Worm (Caenorhabditis elegans) whole organism, mixed stage, embryonic: ENCODE measurements around the gene srlf-36.

ENCODE experiments used
- drap-1 ChIP-seq: fragments of 200-800 bp; sonication (Bioruptor generic); optimal IDR thresholded peaks from 3 replicates; lab custom pipeline; 2018; ENCODE audit warnings: mild to moderate bottlenecking, missing genetic modification characterization, missing compliant biosample characterization
- nhr-12 ChIP-seq: fragments of 150-350 bp; optimal IDR thresholded peaks from 2 replicates; lab custom pipeline; 2014; ENCODE audit warnings: missing biosample characterization, missing genetic modification characterization
- nhr-237 ChIP-seq: fragments of 150-350 bp; optimal IDR thresholded peaks from 2 replicates; lab custom pipeline; 2014; ENCODE audit warnings: missing biosample characterization, missing genetic modification characterization
- snpc-4 ChIP-seq: fragments of 150-350 bp; optimal IDR thresholded peaks from 2 replicates; lab custom pipeline; 2014; ENCODE audit warnings: missing biosample characterization, missing genetic modification characterization
- sptf-1 ChIP-seq: sonication (generic microtip); optimal IDR thresholded peaks from 2 replicates; lab custom pipeline; 2017; ENCODE audit warnings: mild to moderate bottlenecking, missing genetic modification characterization, moderate library complexity, missing compliant biosample characterization
- unc-62 ChIP-seq: fragments of 150-350 bp; optimal IDR thresholded peaks from 2 replicates; lab custom pipeline; 2014; ENCODE audit warnings: missing biosample characterization, missing genetic modification reagents, missing genetic modification characterization
- ztf-11 ChIP-seq: fragments of 150-350 bp; optimal IDR thresholded peaks from 2 replicates; lab custom pipeline; 2014; ENCODE audit warnings: missing biosample characterization, missing genetic modification characterization

DNA sequence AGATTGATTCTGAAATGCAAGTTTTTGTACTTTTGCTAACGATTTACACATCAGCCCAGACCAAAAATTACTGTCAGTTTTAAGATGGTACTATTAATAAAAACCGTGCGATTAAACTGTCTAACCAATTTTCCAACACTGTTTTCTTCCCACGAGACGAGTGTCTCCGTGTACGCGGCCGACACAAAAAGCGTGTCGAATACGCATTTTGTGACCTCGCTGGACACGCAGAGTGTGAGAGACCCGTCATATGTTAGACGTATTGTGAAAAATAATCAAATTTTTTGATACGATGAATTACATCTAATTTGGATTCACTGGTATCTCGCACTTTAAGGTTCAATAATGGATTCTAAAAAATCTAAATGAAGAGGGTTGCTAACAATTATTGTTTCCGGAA lies 26.1 kb upstream of the srlf-36 start:
- TF ChIP-seq sptf-1 (tag; lab: Kevin White, UChicago): no peak
- no peak for TF ChIP-seq nhr-12 (tag; lab: Kevin White, UChicago)
- no peak for TF ChIP-seq nhr-237 (tag; lab: Kevin White, UChicago)
- TF ChIP-seq ztf-11 (tag; lab: Kevin White, UChicago): no peak
- no peak for TF ChIP-seq snpc-4 (tag; lab: Kevin White, UChicago)
- no peak for TF ChIP-seq drap-1 (GFP tag; lab: Kevin White, UChicago)
- no peak for TF ChIP-seq unc-62
